Fruit fly (Drosophila melanogaster) S2 (cell line): ENCODE data around the gene Dlc90F.

ENCODE experiments used
- CG8478 ChIP-seq: fragments of >200 bp; optimal IDR thresholded peaks from 2 replicates; lab custom pipeline; 2018
- CTCF ChIP-seq, 2 experiments: fragments of >200 bp; optimal IDR thresholded peaks; 2 replicates each; lab custom pipeline; 2018

The Dlc90F gene

DNA sequence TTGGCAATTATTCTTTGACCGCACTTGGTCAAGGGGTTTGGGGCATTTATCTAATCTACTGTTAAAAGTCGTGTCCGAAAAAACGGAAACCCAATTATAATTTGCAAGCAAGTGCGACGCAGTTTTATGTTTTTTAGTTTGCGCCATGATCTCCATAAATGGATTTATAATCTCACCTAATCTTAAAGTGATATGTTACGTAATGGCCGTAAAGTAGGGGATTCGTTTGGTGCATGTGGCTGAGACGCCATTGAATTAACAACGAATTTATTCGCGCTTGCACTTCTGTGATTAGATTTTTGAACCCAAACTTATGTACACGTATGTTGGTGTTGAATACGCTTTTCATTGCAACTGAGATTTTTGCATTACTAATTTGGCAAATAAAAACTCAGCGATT lies 22.3 kb upstream of the Dlc90F start:
- no peak for TF ChIP-seq CTCF (optimal IDR thresholded peaks at IDR 0.05; lab: Kevin White, UChicago)
- no peak for TF ChIP-seq CG8478 (lab: Kevin White, UChicago)

- no peak for TF ChIP-seq CG8478 (lab: Kevin White, UChicago)
- no peak for TF ChIP-seq CTCF (optimal IDR thresholded peaks at IDR 0.05; lab: Kevin White, UChicago)
Observed at dm6 chr3R:18277406-18277805, 21.6 kb upstream of the Dlc90F start.

DNA sequence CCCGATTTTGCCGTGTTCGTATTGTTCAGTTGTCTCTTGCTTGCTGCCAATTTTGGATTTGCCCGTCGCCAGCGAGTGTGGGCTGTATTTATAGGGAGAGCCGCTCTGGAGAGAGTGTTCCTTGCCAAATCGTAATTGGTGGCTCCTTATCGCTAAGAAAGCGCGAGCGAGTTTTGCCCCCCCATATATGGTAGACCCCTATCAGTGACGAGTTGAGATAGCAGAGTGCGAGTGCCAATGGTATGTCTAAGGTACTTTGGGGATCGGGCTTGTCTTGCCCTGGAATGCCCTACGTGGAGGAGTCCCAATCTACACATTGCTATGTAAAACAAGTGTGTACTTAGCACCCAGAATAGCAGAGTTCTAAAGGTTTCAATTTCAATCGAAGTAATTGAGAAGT lies 19.5 kb upstream of the Dlc90F start, which contains the start of gene CG7142:
TSS of gene CG7142 (minus strand) at position 29 of the 400 bp plus-strand sequence.
- no peak for TF ChIP-seq CG8478 (lab: Kevin White, UChicago)
- TF ChIP-seq CTCF (optimal IDR thresholded peaks at IDR 0.05; lab: Kevin White, UChicago), result no peak

DNA sequence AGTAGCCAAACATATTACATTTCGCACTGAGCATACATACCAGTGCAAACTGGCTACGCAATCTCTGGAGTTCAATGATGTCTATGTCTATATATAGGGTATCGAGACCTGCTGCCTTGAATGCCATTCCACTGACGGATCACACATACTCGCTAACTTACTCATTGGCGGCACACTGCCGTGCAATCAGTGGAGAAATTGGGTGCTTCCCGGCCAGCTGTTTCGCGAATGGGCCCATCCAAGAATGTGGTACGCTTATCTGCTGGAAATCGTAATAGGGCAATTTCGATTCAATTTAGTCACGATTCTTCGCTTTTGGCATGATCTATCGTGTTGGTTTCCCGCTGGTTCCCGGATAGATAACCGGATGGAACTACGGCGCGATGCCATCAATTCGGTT lies 18.9 kb upstream of the Dlc90F start:
- TF ChIP-seq CG8478 (lab: Kevin White, UChicago), result no peak
- no peak for TF ChIP-seq CTCF (optimal IDR thresholded peaks at IDR 0.05; lab: Kevin White, UChicago)

DNA sequence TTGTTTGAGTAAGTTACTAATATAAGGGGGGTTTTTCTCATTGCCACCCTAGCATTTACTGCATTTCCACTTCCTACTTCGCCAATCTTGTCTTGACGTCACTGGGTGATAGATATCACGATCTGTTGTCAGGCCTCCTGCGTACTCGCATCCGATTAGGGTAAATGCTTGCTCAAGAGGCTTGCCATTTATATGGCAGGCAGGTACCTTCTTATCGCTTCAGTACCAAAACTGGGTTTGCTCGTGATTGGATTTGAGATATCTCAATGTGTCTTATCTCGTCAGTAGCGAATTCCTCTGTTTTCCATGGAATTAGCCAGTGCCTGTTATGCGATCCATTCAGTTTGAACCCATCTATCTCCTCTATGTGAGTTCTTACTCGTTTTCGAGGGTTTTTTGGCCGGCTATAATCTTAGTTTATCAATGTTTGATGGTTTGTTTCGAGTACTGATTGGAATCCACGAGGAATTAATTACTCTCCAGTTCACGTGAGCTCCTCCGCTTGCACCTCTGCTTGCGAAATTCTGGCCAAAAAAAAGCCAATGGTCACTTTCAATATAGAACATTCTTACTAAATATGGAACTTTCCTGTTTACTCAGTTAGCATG lies 18.1 kb upstream of the Dlc90F start:
- no peak for TF ChIP-seq CG8478 (lab: Kevin White, UChicago)
- no peak for TF ChIP-seq CTCF (optimal IDR thresholded peaks at IDR 0.05; lab: Kevin White, UChicago)

DNA sequence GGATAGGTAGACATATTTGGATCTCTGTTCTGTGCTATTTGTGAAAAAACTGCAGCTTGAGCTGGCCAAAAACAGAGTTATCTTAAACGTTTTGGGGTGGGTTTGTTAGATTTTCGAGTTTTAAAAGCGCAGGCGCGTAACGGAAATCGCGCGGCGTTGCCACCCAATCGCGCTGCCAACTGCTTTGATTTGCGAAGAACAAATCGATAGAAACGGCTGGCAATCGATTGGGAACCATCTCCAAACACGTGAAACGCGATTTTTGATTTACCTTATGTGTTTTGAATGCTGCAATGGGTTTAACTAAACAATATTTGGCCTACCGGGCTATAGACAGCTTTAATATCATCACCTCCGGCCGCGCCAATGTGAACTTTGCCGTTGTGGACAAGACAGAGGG lies 15.6 kb upstream of the Dlc90F start, which contains the start of the genes CG14312 and CG8064:
TSS of gene CG14312 (minus strand) at position 88 of the 400 bp plus-strand sequence.
TSS of gene CG8064 (plus strand) at position 220 of the 400 bp plus-strand sequence.
- peak; percentile 42 for TF ChIP-seq CTCF (optimal IDR thresholded peaks at IDR 0.05; lab: Kevin White, UChicago)
- TF ChIP-seq CG8478 (lab: Kevin White, UChicago), result no peak

- TF ChIP-seq CG8478 (lab: Kevin White, UChicago) (no peak), CTCF (optimal IDR thresholded peaks at IDR 0.05; lab: Kevin White, UChicago) (no peak)
Observed at dm6 chr3R:18288677-18289076, 10.4 kb upstream of the Dlc90F start, which contains the start of gene CG7131. Gene CG7131 (minus strand): TSS chr3R:18288777.

- TF ChIP-seq CG8478 (lab: Kevin White, UChicago) (no peak), CTCF (optimal IDR thresholded peaks at IDR 0.05; lab: Kevin White, UChicago) (no peak)
Observed at dm6 chr3R:18291831-18292230, 7.2 kb upstream of the Dlc90F start.

DNA sequence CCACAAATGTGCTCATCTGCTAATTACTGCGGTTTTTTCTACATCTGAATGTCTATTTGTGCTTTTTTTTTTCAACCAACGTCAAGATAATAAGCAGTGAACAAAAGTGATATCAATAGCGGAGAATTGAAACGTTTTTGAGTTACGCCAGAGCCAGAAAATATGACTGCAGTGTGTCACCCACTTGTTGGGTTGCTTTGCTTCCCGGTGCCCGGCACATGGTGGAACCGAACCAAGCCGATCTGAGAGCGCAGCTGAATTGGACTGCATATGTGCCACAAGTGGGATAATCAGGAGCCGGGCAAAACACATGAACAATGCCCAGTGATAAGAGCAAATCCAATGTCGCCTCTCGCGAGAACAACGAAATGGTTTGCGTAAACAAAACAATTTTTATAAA lies 6.7 kb upstream of the Dlc90F start:
- TF ChIP-seq CG8478 (lab: Kevin White, UChicago), result no peak
- TF ChIP-seq CTCF (optimal IDR thresholded peaks at IDR 0.05; lab: Kevin White, UChicago), result no peak

DNA sequence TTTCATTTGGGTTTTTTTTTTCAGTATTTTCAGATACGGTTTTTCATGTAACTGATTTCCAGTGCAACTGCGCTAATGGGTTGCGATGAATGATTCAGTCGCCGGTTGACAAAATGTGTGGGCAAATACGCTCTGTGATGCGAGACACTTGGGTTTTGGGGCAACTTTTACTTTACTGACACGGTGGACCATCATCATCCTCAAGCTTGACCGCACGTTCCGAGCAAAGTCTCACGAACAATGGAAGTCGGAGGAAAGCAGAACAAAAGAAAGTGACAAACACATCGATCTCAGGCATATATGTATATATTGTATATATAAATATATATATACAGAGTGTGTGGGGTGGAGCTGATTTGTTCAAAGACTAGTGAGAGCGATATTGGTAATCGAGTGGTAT lies 4.5 kb upstream of the Dlc90F start:
- TF ChIP-seq CG8478 (lab: Kevin White, UChicago), result no peak
- TF ChIP-seq CTCF (optimal IDR thresholded peaks at IDR 0.05; lab: Kevin White, UChicago), result no peak

- TF ChIP-seq CTCF (optimal IDR thresholded peaks at IDR 0.05; lab: Kevin White, UChicago) (no peak), CG8478 (lab: Kevin White, UChicago) (no peak)
Observed at dm6 chr3R:18295262-18295944, 3.6 kb upstream of the Dlc90F start.

dm6 chr3R:18296084-18296483 lies 2.9 kb upstream of the Dlc90F start:
- TF ChIP-seq CG8478 (lab: Kevin White, UChicago) (no peak), CTCF (optimal IDR thresholded peaks at IDR 0.05; lab: Kevin White, UChicago) (no peak)

DNA sequence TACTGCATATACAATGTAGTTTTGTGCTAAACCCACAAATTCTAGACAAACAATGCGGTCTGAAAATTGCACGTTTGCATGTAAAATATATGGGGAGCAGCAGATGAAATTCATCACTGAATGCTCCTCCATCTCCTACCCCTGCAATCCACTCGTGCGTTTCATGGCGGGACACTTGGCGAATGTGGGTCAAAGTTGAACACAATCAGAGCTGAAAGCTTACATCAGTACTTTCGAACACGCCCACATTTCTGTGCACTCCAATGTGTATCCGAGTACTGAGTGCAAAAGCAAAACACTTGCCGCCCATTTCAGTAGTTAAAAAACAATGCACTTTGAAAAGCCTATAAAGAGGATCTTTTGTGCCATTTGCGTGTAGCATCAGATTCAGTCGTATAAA lies 2.3 kb upstream of the Dlc90F start:
- TF ChIP-seq CTCF (optimal IDR thresholded peaks at IDR 0.05; lab: Kevin White, UChicago) (no peak), CG8478 (lab: Kevin White, UChicago) (no peak)

dm6 chr3R:18297444-18298297 lies 1.4 kb upstream of the Dlc90F start:
- TF ChIP-seq CTCF (optimal IDR thresholded peaks at IDR 0.05; lab: Kevin White, UChicago) (no peak), CG8478 (lab: Kevin White, UChicago) (no peak)
